Fruit fly (Drosophila melanogaster): ENCODE results near the gene CG31142.

The CG31142 gene

dm6 chr3R:23915042-23915428 lies 14.0 kb upstream of the CG31142 start (continued):
- TF ChIP-seq dac (GFP tag; optimal IDR thresholded peaks at IDR 0.05) (peak; percentile 21), Hr39 (GFP tag; optimal IDR thresholded peaks at IDR 0.05) (peak; percentile 91), Met (GFP tag; optimal IDR thresholded peaks at IDR 0.05) (peak; percentile 97), CG1621 (tag; optimal IDR thresholded peaks at IDR 0.05) (peak; percentile 95), CG16779 (tag; optimal IDR thresholded peaks at IDR 0.05) (peak; percentile 90), spab (GFP tag; optimal IDR thresholded peaks at IDR 0.05) (peak; percentile 96), Eip78C (GFP tag) (peak; percentile 98), CG32006 (GFP tag; optimal IDR thresholded peaks at IDR 0.05) (peak; percentile 71)

- peak; percentile 91 for TF ChIP-seq topi (GFP tag; optimal IDR thresholded peaks at IDR 0.05)
- TF ChIP-seq CG10631 (GFP tag; optimal IDR thresholded peaks at IDR 0.05): peak; percentile 89
- TF ChIP-seq acj6 (GFP tag; optimal IDR thresholded peaks at IDR 0.05): peak; percentile 92
- peak; percentile 67 for TF ChIP-seq Lpt (GFP tag; optimal IDR thresholded peaks at IDR 0.05)
- peak; percentile 76 for TF ChIP-seq CG8119 (GFP tag; IDR thresholded peaks at IDR 0.05)
- TF ChIP-seq CG6808 (GFP tag; optimal IDR thresholded peaks at IDR 0.05): peak; percentile 89
- peak; percentile 79 for TF ChIP-seq Ets21C (GFP tag; optimal IDR thresholded peaks at IDR 0.05)
- peak; percentile 88 for TF ChIP-seq pdm3 (GFP tag; optimal IDR thresholded peaks at IDR 0.05)
- peak; percentile 89 for TF ChIP-seq CG3032 (tag; optimal IDR thresholded peaks at IDR 0.05)
- peak; percentile 87 for TF ChIP-seq CG31627 (GFP tag; optimal IDR thresholded peaks at IDR 0.05)
- peak; percentile 27 for TF ChIP-seq CG6276 (GFP tag; optimal IDR thresholded peaks at IDR 0.05)
- TF ChIP-seq CG15336 (GFP tag; IDR thresholded peaks at IDR 0.05): peak; percentile 67
- TF ChIP-seq OdsH (GFP tag; optimal IDR thresholded peaks at IDR 0.05): peak; percentile 87
- peak; percentile 90 for TF ChIP-seq CG3919 (GFP tag; optimal IDR thresholded peaks at IDR 0.05)
- peak; percentile 70 for TF ChIP-seq CG9139 (GFP tag; optimal IDR thresholded peaks at IDR 0.05)
- TF ChIP-seq CG16779 (tag; optimal IDR thresholded peaks at IDR 0.05): peak; percentile 69
- TF ChIP-seq fd59A (GFP tag; optimal IDR thresholded peaks at IDR 0.05): peak; percentile 92
- peak; percentile 85 for TF ChIP-seq dsx (GFP tag; optimal IDR thresholded peaks at IDR 0.05; ENCODE audit: poor library complexity, severe bottlenecking)
- TF ChIP-seq svp (GFP tag): peak; percentile 94
- peak; percentile 97 for TF ChIP-seq Eip78C (GFP tag)
- peak; percentile 91 for TF ChIP-seq Ets96B (tag; optimal IDR thresholded peaks at IDR 0.05)
- peak; percentile 81 for TF ChIP-seq CG7368 (GFP tag; optimal IDR thresholded peaks at IDR 0.05)
- TF ChIP-seq Blimp-1 (GFP tag; optimal IDR thresholded peaks at IDR 0.05): peak; percentile 55
- peak; percentile 91 for TF ChIP-seq Sox102F (GFP tag; optimal IDR thresholded peaks at IDR 0.05)
- TF ChIP-seq Hr38 (GFP tag; optimal IDR thresholded peaks at IDR 0.05): no peak
- peak; percentile 86 for TF ChIP-seq CG34406 (GFP tag; optimal IDR thresholded peaks at IDR 0.05)
- TF ChIP-seq CG10669 (GFP tag; optimal IDR thresholded peaks at IDR 0.05): peak; percentile 93
- peak; percentile 90 for TF ChIP-seq lz (GFP tag; optimal IDR thresholded peaks at IDR 0.05)
- TF ChIP-seq cyc (GFP tag; optimal IDR thresholded peaks at IDR 0.05): peak; percentile 88
- peak; percentile 77 for TF ChIP-seq CG32006 (GFP tag; optimal IDR thresholded peaks at IDR 0.05)
- peak; percentile 88 for TF ChIP-seq spab (GFP tag; optimal IDR thresholded peaks at IDR 0.05)
- TF ChIP-seq Hr4 (GFP tag; optimal IDR thresholded peaks at IDR 0.05): peak; percentile 69
- TF ChIP-seq dac (GFP tag; optimal IDR thresholded peaks at IDR 0.05): peak; percentile 36
- peak; percentile 90 for TF ChIP-seq Sox14 (GFP tag; optimal IDR thresholded peaks at IDR 0.05)
- peak; percentile 74 for TF ChIP-seq CG11762 (GFP tag; optimal IDR thresholded peaks at IDR 0.05; ENCODE audit: insufficient read depth)
- peak; percentile 77 for TF ChIP-seq CG11902 (GFP tag; optimal IDR thresholded peaks at IDR 0.05)
- TF ChIP-seq net (GFP tag; optimal IDR thresholded peaks at IDR 0.05): peak; percentile 85
- peak; percentile 93 for TF ChIP-seq Met (GFP tag; optimal IDR thresholded peaks at IDR 0.05)
- TF ChIP-seq CG6163 (GFP tag; IDR thresholded peaks at IDR 0.05): peak; percentile 89
- TF ChIP-seq CG6792 (GFP tag; optimal IDR thresholded peaks at IDR 0.05): peak; percentile 90
- peak; percentile 90 for TF ChIP-seq Eip75B (GFP tag; optimal IDR thresholded peaks at IDR 0.05)
- peak; percentile 84 for TF ChIP-seq achi (GFP tag; optimal IDR thresholded peaks at IDR 0.05)
- peak; percentile 80 for TF ChIP-seq CG8319 (GFP tag; optimal IDR thresholded peaks at IDR 0.05)
- peak; percentile 50 for TF ChIP-seq CG6854 (GFP tag; optimal IDR thresholded peaks at IDR 0.05)
- TF ChIP-seq CG1621 (tag; optimal IDR thresholded peaks at IDR 0.05): peak; percentile 90
- TF ChIP-seq Gug (GFP tag; IDR thresholded peaks at IDR 0.05): no peak
- TF ChIP-seq CG8632 (GFP tag; optimal IDR thresholded peaks at IDR 0.05): peak; percentile 82
- TF ChIP-seq fd85E (GFP tag; optimal IDR thresholded peaks at IDR 0.05): peak; percentile 47
- no peak for TF ChIP-seq CG11294 (GFP tag; IDR thresholded peaks at IDR 0.05)
Measured at dm6 chr3R:23915967-23916366, 13.1 kb upstream of the CG31142 start.

Data from whole organism, prepupa.